Fruit fly (Drosophila melanogaster) whole organism, wandering third instar larva: ENCODE measurements around the gene Kaz.

ENCODE experiments used
- Abd-B ChIP-seq: fragments of >200 bp; optimal IDR thresholded peaks from 2 replicates; lab custom pipeline; 2017; ENCODE audit warnings: missing biosample characterization, missing genetic modification characterization
- CG32264 ChIP-seq: fragments of 200-800 bp; sonication (Bioruptor generic); optimal IDR thresholded peaks from 2 replicates; lab custom pipeline; 2016; ENCODE audit warnings: missing biosample characterization, missing genetic modification characterization
- CG9705 ChIP-seq: fragments of 200-800 bp; sonication (Bioruptor generic); optimal IDR thresholded peaks from 2 replicates; lab custom pipeline; 2018; ENCODE audit warnings: missing biosample characterization, mild to moderate bottlenecking, missing genetic modification characterization
- CrebA ChIP-seq: fragments of 200-800 bp; sonication (Bioruptor generic); optimal IDR thresholded peaks from 2 replicates; lab custom pipeline; 2016; ENCODE audit warnings: missing biosample characterization, mild to moderate bottlenecking, missing genetic modification characterization, borderline replicate concordance
- Dfd ChIP-seq: fragments of >200 bp; optimal IDR thresholded peaks from 2 replicates; lab custom pipeline; 2017; ENCODE audit warnings: missing biosample characterization, missing genetic modification characterization
- Dif ChIP-seq: fragments of 200-275, 200-300 bp; sonication (Bioruptor generic); optimal IDR thresholded peaks from 2 replicates; lab custom pipeline; 2018; ENCODE audit warnings: missing biosample characterization, missing genetic modification characterization; ENCODE audit not compliant: partially characterized antibody
- GATAd ChIP-seq: sonication (Bioruptor generic); optimal IDR thresholded peaks from 2 replicates; lab custom pipeline; 2016; ENCODE audit warnings: missing biosample characterization, missing genetic modification characterization
- HLH106 ChIP-seq: fragments of 200-800 bp; optimal IDR thresholded peaks from 3 replicates; lab custom pipeline; 2019; ENCODE audit warnings: missing biosample characterization, mild to moderate bottlenecking, missing genetic modification characterization, moderate library complexity
- Hnf4 ChIP-seq: fragments of 200-800 bp; sonication (Bioruptor generic); optimal IDR thresholded peaks from 2 replicates; lab custom pipeline; 2016; ENCODE audit warnings: missing biosample characterization, mild to moderate bottlenecking, missing genetic modification characterization
- Hr78 ChIP-seq: fragments of >200 bp; optimal IDR thresholded peaks from 2 replicates; lab custom pipeline; 2017; ENCODE audit warnings: missing biosample characterization, missing genetic modification characterization
- Hr83 ChIP-seq: fragments of 200-300 bp; sonication (Bioruptor generic); optimal IDR thresholded peaks from 2 replicates; lab custom pipeline; 2016; ENCODE audit warnings: missing biosample characterization, mild to moderate bottlenecking, missing genetic modification characterization, moderate library complexity; ENCODE audit not compliant: poor library complexity, severe bottlenecking
- Jra ChIP-seq: sonication (Bioruptor generic); optimal IDR thresholded peaks from 2 replicates; lab custom pipeline; 2016; ENCODE audit warnings: missing biosample characterization, missing genetic modification characterization
- Mio ChIP-seq: sonication (Bioruptor generic); optimal IDR thresholded peaks from 2 replicates; lab custom pipeline; 2016; ENCODE audit warnings: missing biosample characterization, missing genetic modification characterization
- Myc ChIP-seq: fragments of >200 bp; optimal IDR thresholded peaks from 2 replicates; lab custom pipeline; 2017
- N ChIP-seq: fragments of >200 bp; optimal IDR thresholded peaks from 2 replicates; lab custom pipeline; 2018; ENCODE audit warnings: missing biosample characterization, missing external identifiers, missing genetic modification characterization
- OdsH ChIP-seq: fragments of 200-800 bp; sonication (Bioruptor generic); optimal IDR thresholded peaks from 2 replicates; lab custom pipeline; 2016; ENCODE audit warnings: missing biosample characterization, mild to moderate bottlenecking, missing genetic modification characterization
- Rel ChIP-seq, 2 experiments: fragments of 200-800 bp; sonication (Bioruptor generic) in 1 of 2; optimal IDR thresholded peaks; 2 replicates in 1 of 2; 3 replicates in 1 of 2; lab custom pipeline; 2016 to 2019; ENCODE audit warnings: mild to moderate bottlenecking in 2 of 2, missing biosample characterization in 2 of 2, missing genetic modification characterization in 2 of 2, moderate library complexity in 1 of 2
- Sp1 ChIP-seq: fragments of 200-800 bp; sonication (Bioruptor generic); optimal IDR thresholded peaks from 3 replicates; lab custom pipeline; 2019; ENCODE audit warnings: missing biosample characterization, mild to moderate bottlenecking, missing genetic modification characterization, moderate library complexity
- Vsx2 ChIP-seq: fragments of 200-300, 225-300 bp; sonication (Bioruptor generic); optimal IDR thresholded peaks from 2 replicates; lab custom pipeline; 2018; ENCODE audit warnings: missing biosample characterization, missing genetic modification characterization; ENCODE audit not compliant: partially characterized antibody
- br ChIP-seq: fragments of 200-800 bp; sonication (Bioruptor generic); optimal IDR thresholded peaks from 2 replicates; lab custom pipeline; 2016; ENCODE audit warnings: missing biosample characterization, missing genetic modification characterization
- brk ChIP-seq: fragments of 200-800 bp; sonication (Bioruptor generic); optimal IDR thresholded peaks from 2 replicates; lab custom pipeline; 2016; ENCODE audit warnings: missing biosample characterization, mild to moderate bottlenecking, missing genetic modification characterization
- dl ChIP-seq, 2 experiments: fragments of 175-275, 200-275 bp in 1 of 2; fragments of 200-275 bp in 1 of 2; sonication (Bioruptor generic); optimal IDR thresholded peaks; lab custom pipeline; 2018; ENCODE audit warnings: mild to moderate bottlenecking in 2 of 2, missing biosample characterization in 2 of 2, missing genetic modification characterization in 2 of 2, moderate library complexity in 2 of 2; ENCODE audit not compliant: partially characterized antibody in 2 of 2, insufficient read depth in 1 of 2
- dmrt93B ChIP-seq: fragments of 200-800 bp; sonication (Bioruptor generic); optimal IDR thresholded peaks from 2 replicates; lab custom pipeline; 2018; ENCODE audit warnings: missing biosample characterization, mild to moderate bottlenecking, missing genetic modification characterization
- dsf ChIP-seq: sonication (Bioruptor generic); optimal IDR thresholded peaks from 2 replicates; lab custom pipeline; 2016; ENCODE audit warnings: missing biosample characterization, missing genetic modification characterization, borderline replicate concordance
- ey ChIP-seq: fragments of 200-800 bp; sonication (Bioruptor generic); optimal IDR thresholded peaks from 2 replicates; lab custom pipeline; 2016; ENCODE audit warnings: missing biosample characterization, missing genetic modification characterization
- foxo ChIP-seq, 2 experiments: fragments of 200-800 bp; sonication (Bioruptor generic); optimal IDR thresholded peaks; 2 replicates in 1 of 2; 3 replicates in 1 of 2; lab custom pipeline; 2016 to 2017; ENCODE audit warnings: missing biosample characterization in 2 of 2, missing genetic modification characterization in 2 of 2
- fru ChIP-seq: fragments of 200-800 bp; sonication (Bioruptor generic); optimal IDR thresholded peaks from 3 replicates; lab custom pipeline; 2016; ENCODE audit warnings: missing biosample characterization, mild to moderate bottlenecking, missing genetic modification characterization
- h ChIP-seq: fragments of 200-800 bp; sonication (Bioruptor generic); optimal IDR thresholded peaks from 3 replicates; lab custom pipeline; 2016; ENCODE audit warnings: missing biosample characterization, mild to moderate bottlenecking, missing genetic modification characterization
- jim ChIP-seq: fragments of 175-275, 200-325 bp; sonication (Bioruptor generic); optimal IDR thresholded peaks from 2 replicates; lab custom pipeline; 2016; ENCODE audit warnings: missing biosample characterization, mild to moderate bottlenecking, missing genetic modification characterization
- lola ChIP-seq: fragments of >200 bp; optimal IDR thresholded peaks from 2 replicates; lab custom pipeline; 2017; ENCODE audit warnings: missing biosample characterization, missing genetic modification characterization
- pan ChIP-seq: fragments of >200 bp; optimal IDR thresholded peaks from 2 replicates; lab custom pipeline; 2017
- psq ChIP-seq: fragments of 200-800 bp; sonication (Bioruptor generic); optimal IDR thresholded peaks from 3 replicates; lab custom pipeline; 2017; ENCODE audit warnings: missing biosample characterization, mild to moderate bottlenecking, missing genetic modification characterization, moderate library complexity
- rgr ChIP-seq: fragments of 200-800 bp; sonication (Bioruptor generic); optimal IDR thresholded peaks from 3 replicates; lab custom pipeline; 2016; ENCODE audit warnings: missing biosample characterization, mild to moderate bottlenecking, missing genetic modification characterization
- sage ChIP-seq: fragments of 200-800 bp; sonication (Bioruptor generic); optimal IDR thresholded peaks from 2 replicates; lab custom pipeline; 2016; ENCODE audit warnings: missing biosample characterization, mild to moderate bottlenecking, missing genetic modification characterization
- sv ChIP-seq: fragments of 200-800 bp; sonication (Bioruptor generic); optimal IDR thresholded peaks from 3 replicates; lab custom pipeline; 2016; ENCODE audit warnings: missing biosample characterization, missing genetic modification characterization
- tai ChIP-seq: sonication (Bioruptor generic); optimal IDR thresholded peaks from 2 replicates; lab custom pipeline; 2016; ENCODE audit warnings: missing biosample characterization, missing genetic modification characterization
- usp ChIP-seq: fragments of >200 bp; optimal IDR thresholded peaks from 2 replicates; lab custom pipeline; 2017; ENCODE audit warnings: missing biosample characterization, missing genetic modification characterization
- woc ChIP-seq: sonication (Bioruptor generic); optimal IDR thresholded peaks from 2 replicates; lab custom pipeline; 2016; ENCODE audit warnings: missing biosample characterization, mild to moderate bottlenecking, missing genetic modification characterization

Kaz gene

DNA sequence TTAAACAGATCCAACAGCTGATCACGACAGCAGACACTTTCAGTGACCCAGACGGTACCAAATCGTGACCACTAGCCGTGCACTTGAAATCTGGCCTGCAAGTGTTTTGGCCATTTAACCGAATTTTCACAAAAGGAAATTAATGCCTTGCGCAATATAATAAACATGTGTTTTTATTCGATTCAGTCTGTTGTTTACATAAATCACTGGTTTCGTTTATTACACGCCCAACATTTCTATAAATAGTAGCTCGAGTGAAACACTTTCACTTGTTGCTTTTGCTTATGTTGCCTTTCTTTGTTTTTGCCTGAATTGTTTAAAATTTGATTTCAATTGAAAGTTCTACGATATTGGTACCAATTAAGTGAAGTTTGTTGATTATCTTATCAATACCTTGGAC lies 17.4 kb downstream of the Kaz start:
- TF ChIP-seq CG32264 (GFP tag; lab: Kevin White, UChicago): no peak
- TF ChIP-seq psq: no peak
- TF ChIP-seq jim: no peak
- TF ChIP-seq dsf (GFP tag; lab: Kevin White, UChicago): no peak
- no peak for TF ChIP-seq h (GFP tag; lab: Kevin White, UChicago)
- no peak for TF ChIP-seq tai (GFP tag; lab: Kevin White, UChicago)
- no peak for TF ChIP-seq Vsx2 (GFP tag; lab: Kevin White, UChicago)
- no peak for TF ChIP-seq dl (GFP tag; optimal IDR thresholded peaks at IDR 0.05; lab: Kevin White, UChicago; ENCODE audit: insufficient read depth in 1 of 2, partially characterized antibody in 2 of 2)
- no peak for TF ChIP-seq woc
- TF ChIP-seq rgr (GFP tag; lab: Kevin White, UChicago): no peak
- no peak for TF ChIP-seq usp
- no peak for TF ChIP-seq CrebA (GFP tag; lab: Kevin White, UChicago)
- no peak for TF ChIP-seq N (GFP tag; lab: Kevin White, UChicago)
- no peak for TF ChIP-seq Rel (GFP tag; optimal IDR thresholded peaks at IDR 0.05; lab: Kevin White, UChicago)
- no peak for TF ChIP-seq Rel (tag; optimal IDR thresholded peaks at IDR 0.05; lab: Kevin White, UChicago)
- no peak for TF ChIP-seq GATAd (GFP tag; lab: Kevin White, UChicago)

DNA sequence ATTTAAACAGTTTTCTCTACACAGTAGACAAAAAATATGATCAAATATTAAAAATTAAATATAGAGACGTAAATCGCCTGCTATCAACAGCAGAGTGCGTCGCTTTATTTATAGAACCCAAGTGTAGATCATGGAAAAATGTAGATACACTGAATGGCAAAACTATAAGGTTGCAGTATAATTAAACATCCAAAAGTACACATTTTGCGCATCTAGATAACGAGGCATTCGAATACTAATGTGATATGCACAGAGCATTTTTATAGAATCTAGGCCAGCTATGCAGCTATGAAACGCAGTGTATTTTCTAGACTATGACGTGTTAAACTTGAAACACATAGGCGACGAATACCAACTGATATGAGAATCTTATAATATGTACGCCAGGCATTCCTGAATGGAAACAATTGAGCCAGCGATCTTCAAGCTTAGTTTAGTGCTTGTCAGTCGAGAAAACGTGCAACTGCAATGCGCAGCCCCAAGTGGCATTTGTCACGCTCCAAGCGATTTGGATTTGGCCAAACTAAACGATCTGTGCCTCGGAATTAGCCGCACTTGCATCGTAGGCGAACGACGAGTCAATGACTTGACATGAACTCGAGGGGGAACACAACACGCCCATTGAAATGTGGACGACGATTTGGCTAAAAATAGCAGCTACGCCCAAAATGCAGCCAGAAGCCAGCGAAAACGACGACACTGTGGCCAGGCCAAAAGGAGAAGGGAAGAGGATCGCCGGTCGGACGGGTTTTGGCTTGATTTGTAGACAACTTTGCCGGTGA lies 18.7 kb downstream of the Kaz start:
- TF ChIP-seq ey (GFP tag; lab: Kevin White, UChicago) (peak; percentile 96), foxo (GFP tag; optimal IDR thresholded peaks at IDR 0.05; lab: Kevin White, UChicago) (peak; percentile 87 to 95), CG32264 (GFP tag; lab: Kevin White, UChicago) (peak; percentile 83), sage (GFP tag; lab: Kevin White, UChicago) (peak; percentile 58), Dif (GFP tag; lab: Kevin White, UChicago) (no peak), psq (peak; percentile 85), Jra (GFP tag; lab: Kevin White, UChicago) (peak; percentile 92), Dfd (no peak), br (GFP tag; lab: Kevin White, UChicago) (peak; percentile 94), Mio (GFP tag; lab: Kevin White, UChicago) (peak; percentile 66), Sp1 (GFP tag; lab: Kevin White, UChicago) (peak; percentile 89), dmrt93B (GFP tag; lab: Kevin White, UChicago) (peak; percentile 81), GATAd (GFP tag; lab: Kevin White, UChicago) (peak; percentile 78), CrebA (GFP tag; lab: Kevin White, UChicago) (no peak), HLH106 (peak; percentile 91), lola (GFP tag; lab: Kevin White, UChicago) (no peak), dsf (GFP tag; lab: Kevin White, UChicago) (peak; percentile 61), fru (GFP tag; lab: Kevin White, UChicago) (peak; percentile 95), N (GFP tag; lab: Kevin White, UChicago) (no peak), jim (no peak), h (GFP tag; lab: Kevin White, UChicago) (peak; percentile 97), CG9705 (GFP tag; lab: Kevin White, UChicago) (peak; percentile 41), Hr78 (GFP tag; lab: Kevin White, UChicago) (no peak), tai (GFP tag; lab: Kevin White, UChicago) (peak; percentile 91), OdsH (GFP tag; lab: Kevin White, UChicago) (peak; percentile 94), brk (peak; percentile 74), Abd-B (GFP tag; lab: Kevin White, UChicago) (no peak), pan (lab: Kevin White, UChicago) (no peak), Vsx2 (GFP tag; lab: Kevin White, UChicago) (no peak), usp (no peak), Rel (GFP tag; optimal IDR thresholded peaks at IDR 0.05; lab: Kevin White, UChicago) (peak; percentile 4), Rel (tag; optimal IDR thresholded peaks at IDR 0.05; lab: Kevin White, UChicago) (peak; percentile 65), Hnf4 (GFP tag; lab: Kevin White, UChicago) (peak; percentile 94), dl (GFP tag; optimal IDR thresholded peaks at IDR 0.05; lab: Kevin White, UChicago; ENCODE audit: insufficient read depth in 1 of 2, partially characterized antibody in 2 of 2) (no peak), sv (peak; percentile 88), Hr83 (GFP tag; lab: Kevin White, UChicago) (peak; percentile 58), woc (peak; percentile 73), rgr (GFP tag; lab: Kevin White, UChicago) (peak; percentile 96), Myc (lab: Kevin White, UChicago) (no peak)
